Fruit fly (Drosophila melanogaster): Measurements from ENCODE around the gene CG7094.

CG7094 gene

dm6 chr2L:17565734-17566133 lies 10.2 kb upstream of the CG7094 start:
- TF ChIP-seq acj6 (GFP tag; optimal IDR thresholded peaks at IDR 0.05) (no peak), CG11902 (GFP tag; optimal IDR thresholded peaks at IDR 0.05) (no peak), Hr4 (GFP tag; optimal IDR thresholded peaks at IDR 0.05) (no peak), Sox102F (GFP tag; optimal IDR thresholded peaks at IDR 0.05) (no peak), lz (GFP tag; optimal IDR thresholded peaks at IDR 0.05) (no peak), CG34406 (GFP tag; optimal IDR thresholded peaks at IDR 0.05) (no peak), CG6808 (GFP tag; optimal IDR thresholded peaks at IDR 0.05) (no peak), CG32006 (GFP tag; optimal IDR thresholded peaks at IDR 0.05) (no peak), CG8319 (GFP tag; optimal IDR thresholded peaks at IDR 0.05) (no peak)

dm6 chr2L:17564682-17565081 lies 9.1 kb upstream of the CG7094 start:
- no peak for TF ChIP-seq eg (GFP tag; IDR thresholded peaks at IDR 0.05)
- TF ChIP-seq acj6 (GFP tag; optimal IDR thresholded peaks at IDR 0.05) = no peak
- TF ChIP-seq topi (GFP tag; optimal IDR thresholded peaks at IDR 0.05) = no peak
- TF ChIP-seq vri (GFP tag; optimal IDR thresholded peaks at IDR 0.05) = no peak
- no peak for TF ChIP-seq Sox102F (GFP tag; optimal IDR thresholded peaks at IDR 0.05)
- TF ChIP-seq CG10631 (GFP tag; optimal IDR thresholded peaks at IDR 0.05) = no peak
- no peak for TF ChIP-seq CG34406 (GFP tag; optimal IDR thresholded peaks at IDR 0.05)

- TF ChIP-seq CG6276 (GFP tag; optimal IDR thresholded peaks at IDR 0.05) (no peak), net (GFP tag; optimal IDR thresholded peaks at IDR 0.05) (no peak), dac (GFP tag; optimal IDR thresholded peaks at IDR 0.05) (no peak), fkh (GFP tag; optimal IDR thresholded peaks at IDR 0.05) (no peak), eg (GFP tag; IDR thresholded peaks at IDR 0.05) (no peak)
Observed at dm6 chr2L:17561914-17562313, 6.3 kb upstream of the CG7094 start.

- TF ChIP-seq Eip78C (GFP tag) (peak; percentile 3), svp (GFP tag) (no peak)
Observed at dm6 chr2L:17560125-17561019, 4.8 kb upstream of the CG7094 start.

dm6 chr2L:17559275-17559674 lies 3.7 kb upstream of the CG7094 start:
- TF ChIP-seq Lpt (GFP tag; optimal IDR thresholded peaks at IDR 0.05) = no peak
- TF ChIP-seq vri (GFP tag; optimal IDR thresholded peaks at IDR 0.05) = no peak
- TF ChIP-seq Blimp-1 (GFP tag; optimal IDR thresholded peaks at IDR 0.05) = no peak
- no peak for TF ChIP-seq Gug (GFP tag; IDR thresholded peaks at IDR 0.05)
- TF ChIP-seq achi (GFP tag; optimal IDR thresholded peaks at IDR 0.05) = no peak
- no peak for TF ChIP-seq CG8319 (GFP tag; optimal IDR thresholded peaks at IDR 0.05)
- TF ChIP-seq Eip75B (GFP tag; optimal IDR thresholded peaks at IDR 0.05) = no peak
- no peak for TF ChIP-seq CG11762 (GFP tag; optimal IDR thresholded peaks at IDR 0.05; ENCODE audit: insufficient read depth)
- no peak for TF ChIP-seq fkh (GFP tag; optimal IDR thresholded peaks at IDR 0.05)
- no peak for TF ChIP-seq CG31627 (GFP tag; optimal IDR thresholded peaks at IDR 0.05)
- TF ChIP-seq Sox102F (GFP tag; optimal IDR thresholded peaks at IDR 0.05) = no peak
- TF ChIP-seq Hr4 (GFP tag; optimal IDR thresholded peaks at IDR 0.05) = no peak
- no peak for TF ChIP-seq CG6808 (GFP tag; optimal IDR thresholded peaks at IDR 0.05)
- TF ChIP-seq CG11294 (GFP tag; IDR thresholded peaks at IDR 0.05) = no peak
- no peak for TF ChIP-seq Sox14 (GFP tag; optimal IDR thresholded peaks at IDR 0.05)
- TF ChIP-seq CG10631 (GFP tag; optimal IDR thresholded peaks at IDR 0.05) = no peak
- no peak for TF ChIP-seq OdsH (GFP tag; optimal IDR thresholded peaks at IDR 0.05)
- no peak for TF ChIP-seq Met (GFP tag; optimal IDR thresholded peaks at IDR 0.05)
- no peak for TF ChIP-seq CG6854 (GFP tag; optimal IDR thresholded peaks at IDR 0.05)

Data from whole organism, prepupa.